Fruit fly (Drosophila melanogaster) whole organism, embryonic: ENCODE data around the gene ETHR.

Source experiments
- Atf3 ChIP-seq: fragments of 200-800 bp; sonication (Bioruptor generic); optimal IDR thresholded peaks from 3 replicates; lab custom pipeline; 2016; ENCODE audit warnings: missing biosample characterization, missing genetic modification characterization
- CG10267 ChIP-seq: fragments of 200-800 bp; sonication (Bioruptor generic); optimal IDR thresholded peaks from 2 replicates; lab custom pipeline; 2018; ENCODE audit warnings: missing biosample characterization, mild to moderate bottlenecking, missing genetic modification characterization, moderate library complexity
- CG10543 ChIP-seq: fragments of 200-800 bp; sonication (Bioruptor generic); optimal IDR thresholded peaks from 3 replicates; lab custom pipeline; 2017; ENCODE audit warnings: missing biosample characterization, mild to moderate bottlenecking, missing genetic modification characterization, moderate library complexity
- CG12299 ChIP-seq: fragments of 200-800 bp; sonication (Bioruptor generic); optimal IDR thresholded peaks from 2 replicates; lab custom pipeline; 2018; ENCODE audit warnings: missing biosample characterization, mild to moderate bottlenecking, missing genetic modification characterization
- CG1647 ChIP-seq: fragments of 200-800 bp; sonication (Bioruptor generic); optimal IDR thresholded peaks from 3 replicates; lab custom pipeline; 2016; ENCODE audit warnings: missing biosample characterization, missing genetic modification characterization
- CG17328 ChIP-seq: fragments of 200-800 bp; sonication (Bioruptor generic); IDR thresholded peaks from 2 replicates; pipeline ENCODE4 v1.3.6; 2022; ENCODE audit warnings: missing biosample characterization, missing genetic modification characterization
- CG17361 ChIP-seq: fragments of 200-800 bp; sonication (Bioruptor generic); IDR thresholded peaks from 3 replicates; pipeline ENCODE4 v1.3.6; 2022; ENCODE audit warnings: missing biosample characterization, missing genetic modification characterization
- CG17829 ChIP-seq: fragments of 200-800 bp; optimal IDR thresholded peaks from 2 replicates; lab custom pipeline; 2019; ENCODE audit warnings: missing biosample characterization, mild to moderate bottlenecking, missing genetic modification characterization, moderate library complexity
- CG18262 ChIP-seq: fragments of 200-800 bp; optimal IDR thresholded peaks from 3 replicates; lab custom pipeline; 2019; ENCODE audit warnings: missing biosample characterization, mild to moderate bottlenecking, missing genetic modification characterization, moderate library complexity
- CG2202 ChIP-seq: fragments of 200-800 bp; sonication (Bioruptor generic); optimal IDR thresholded peaks from 2 replicates; lab custom pipeline; 2018; ENCODE audit warnings: missing biosample characterization, mild to moderate bottlenecking, missing genetic modification characterization
- CG3065 ChIP-seq: fragments of 200-800 bp; sonication (Bioruptor generic); optimal IDR thresholded peaks from 2 replicates; lab custom pipeline; 2016; ENCODE audit warnings: missing biosample characterization, missing genetic modification characterization
- CG31224 ChIP-seq: fragments of 200-800 bp; sonication (Bioruptor generic); IDR thresholded peaks from 2 replicates; pipeline ENCODE4 v1.3.6; 2022; ENCODE audit warnings: missing biosample characterization, missing genetic modification characterization
- CG4282 ChIP-seq: fragments of 200-800 bp; sonication (Bioruptor generic); optimal IDR thresholded peaks from 2 replicates; lab custom pipeline; 2016; ENCODE audit warnings: missing biosample characterization, missing genetic modification characterization
- CG7963 ChIP-seq: fragments of 200-800 bp; sonication (Bioruptor generic); IDR thresholded peaks from 3 replicates; pipeline ENCODE4 v1.3.6; 2022; ENCODE audit warnings: missing biosample characterization, missing genetic modification characterization; ENCODE audit not compliant: partially characterized antibody
- CG8290 ChIP-seq, 3 experiments: fragments of 200-800 bp; sonication (Bioruptor generic); optimal IDR thresholded peaks; 2 replicates each; lab custom pipeline; 2016 to 2019; ENCODE audit warnings: missing biosample characterization in 3 of 3, missing genetic modification characterization in 3 of 3, mild to moderate bottlenecking in 2 of 3, moderate library complexity in 1 of 3
- CG8388 ChIP-seq: fragments of 200-800 bp; sonication (Bioruptor generic); optimal IDR thresholded peaks from 2 replicates; lab custom pipeline; 2019; ENCODE audit warnings: missing biosample characterization, mild to moderate bottlenecking, missing genetic modification characterization, moderate library complexity
- Camta ChIP-seq: fragments of 200-800 bp; sonication (Bioruptor generic); optimal IDR thresholded peaks from 2 replicates; lab custom pipeline; 2016; ENCODE audit warnings: missing biosample characterization, missing genetic modification characterization
- CrebB ChIP-seq: fragments of 200-800 bp; sonication (Bioruptor generic); optimal IDR thresholded peaks from 3 replicates; lab custom pipeline; 2018; ENCODE audit warnings: missing biosample characterization, mild to moderate bottlenecking, missing genetic modification characterization
- D ChIP-seq, 2 experiments: fragments of 200-800 bp in 1 of 2; fragments of >200 bp in 1 of 2; sonication (Bioruptor generic) in 1 of 2; optimal IDR thresholded peaks; 2 replicates in 1 of 2; 3 replicates in 1 of 2; lab custom pipeline; 2017; ENCODE audit warnings: mild to moderate bottlenecking in 1 of 2, missing biosample characterization in 1 of 2, missing genetic modification characterization in 1 of 2, missing genetic modification reagents in 1 of 2
- ERR ChIP-seq: fragments of 200-800 bp; sonication (Bioruptor generic); optimal IDR thresholded peaks from 2 replicates; lab custom pipeline; 2016; ENCODE audit warnings: missing biosample characterization, missing genetic modification characterization
- HLH3B ChIP-seq: fragments of 200-800 bp; sonication (Bioruptor generic); IDR thresholded peaks from 2 replicates; pipeline ENCODE4 v1.3.6; 2022; ENCODE audit warnings: missing biosample characterization, missing genetic modification characterization
- Hand ChIP-seq: fragments of 200-800 bp; sonication (Bioruptor generic); optimal IDR thresholded peaks from 2 replicates; lab custom pipeline; 2017; ENCODE audit warnings: mild to moderate bottlenecking, missing biosample characterization, missing genetic modification reagents, missing genetic modification characterization
- Hmx ChIP-seq: fragments of 200-800 bp; sonication (Bioruptor generic); optimal IDR thresholded peaks from 2 replicates; lab custom pipeline; 2016; ENCODE audit warnings: missing biosample characterization, missing genetic modification characterization
- Mad ChIP-seq: fragments of 200-800 bp; sonication (Bioruptor generic); optimal IDR thresholded peaks from 2 replicates; lab custom pipeline; 2016; ENCODE audit warnings: missing biosample characterization, missing genetic modification characterization
- Scr ChIP-seq: fragments of 200-800 bp; sonication (Bioruptor generic); IDR thresholded peaks from 2 replicates; pipeline ENCODE4 v1.3.6; 2022; ENCODE audit warnings: missing biosample characterization, missing genetic modification characterization; ENCODE audit not compliant: partially characterized antibody
- Taf1 ChIP-seq: fragments of 200-800 bp; sonication (Bioruptor generic); IDR thresholded peaks from 2 replicates; pipeline ENCODE4 v1.3.6; 2022; ENCODE audit warnings: missing biosample characterization, missing genetic modification characterization
- amos ChIP-seq: fragments of 200-800 bp; sonication (Bioruptor generic); IDR thresholded peaks from 2 replicates; pipeline ENCODE4 v1.3.6; 2022; ENCODE audit warnings: missing biosample characterization, missing genetic modification characterization; ENCODE audit not compliant: partially characterized antibody
- ash1 ChIP-seq: fragments of 200-800 bp; sonication (Bioruptor generic); optimal IDR thresholded peaks from 2 replicates; lab custom pipeline; 2018; ENCODE audit warnings: missing biosample characterization, mild to moderate bottlenecking, missing genetic modification characterization
- bigmax ChIP-seq: fragments of 200-800 bp; sonication (Bioruptor generic); optimal IDR thresholded peaks from 2 replicates; lab custom pipeline; 2018; ENCODE audit warnings: missing biosample characterization, mild to moderate bottlenecking, missing genetic modification characterization
- bowl ChIP-seq: fragments of 200-800 bp; sonication (Bioruptor generic); IDR thresholded peaks from 2 replicates; pipeline ENCODE4 v1.3.6; 2022; ENCODE audit warnings: missing biosample characterization, missing genetic modification characterization
- br ChIP-seq: fragments of >200 bp; optimal IDR thresholded peaks from 2 replicates; lab custom pipeline; 2017
- caup ChIP-seq: fragments of 200-800 bp; sonication (Bioruptor generic); optimal IDR thresholded peaks from 3 replicates; lab custom pipeline; 2017; ENCODE audit warnings: missing biosample characterization, mild to moderate bottlenecking, missing genetic modification characterization, moderate library complexity; ENCODE audit not compliant: severe bottlenecking
- chinmo ChIP-seq: fragments of 200-800 bp; sonication (Bioruptor generic); IDR thresholded peaks from 4 replicates; pipeline ENCODE4 v1.3.6; 2022; ENCODE audit warnings: missing biosample characterization, missing genetic modification characterization; ENCODE audit not compliant: partially characterized antibody
- chm ChIP-seq: fragments of 200-800 bp; sonication (Bioruptor generic); IDR thresholded peaks from 2 replicates; pipeline ENCODE4 v1.3.6; 2022; ENCODE audit warnings: missing biosample characterization, missing genetic modification characterization
- esg ChIP-seq: fragments of 200-800 bp; sonication (Bioruptor generic); conservative IDR thresholded peaks from 2 replicates; pipeline ENCODE4 v1.3.6; 2022; ENCODE audit warnings: missing biosample characterization, missing genetic modification characterization
- fru ChIP-seq: fragments of >200 bp; optimal IDR thresholded peaks from 2 replicates; lab custom pipeline; 2017
- maf-S ChIP-seq: fragments of 200-800 bp; sonication (Bioruptor generic); optimal IDR thresholded peaks from 2 replicates; lab custom pipeline; 2016; ENCODE audit warnings: missing biosample characterization, missing genetic modification characterization
- mam ChIP-seq: fragments of 200-800 bp; sonication (Bioruptor generic); optimal IDR thresholded peaks from 3 replicates; lab custom pipeline; 2016; ENCODE audit warnings: missing biosample characterization, missing genetic modification characterization
- mld ChIP-seq: fragments of 200-800 bp; sonication (Bioruptor generic); IDR thresholded peaks from 3 replicates; pipeline ENCODE4 v1.3.6; 2022; ENCODE audit warnings: missing biosample characterization, missing genetic modification characterization; ENCODE audit not compliant: partially characterized antibody
- pfk ChIP-seq: fragments of 200-800 bp; sonication (Bioruptor generic); optimal IDR thresholded peaks from 2 replicates; lab custom pipeline; 2018; ENCODE audit warnings: missing biosample characterization, mild to moderate bottlenecking, missing genetic modification characterization, moderate library complexity
- pnt ChIP-seq: fragments of 200-800 bp; sonication (Bioruptor generic); optimal IDR thresholded peaks from 3 replicates; lab custom pipeline; 2016; ENCODE audit warnings: missing biosample characterization, missing genetic modification characterization
- prd ChIP-seq, 3 experiments: fragments of >200 bp in 2 of 3; fragments of 200-800 bp in 1 of 3; sonication (Bioruptor generic) in 1 of 3; optimal IDR thresholded peaks in 2 of 3; IDR thresholded peaks in 1 of 3; 2 replicates in 2 of 3; 3 replicates in 1 of 3; pipeline versions ENCODE4 v1.3.6 to Lab custom; 2017 to 2022; ENCODE audit warnings: missing biosample characterization in 1 of 3, missing genetic modification characterization in 1 of 3
- ranshi ChIP-seq: fragments of 200-800 bp; sonication (Bioruptor generic); IDR thresholded peaks from 2 replicates; pipeline ENCODE4 v1.3.6; 2022; ENCODE audit warnings: missing biosample characterization, missing genetic modification characterization
- rib ChIP-seq: fragments of 200-800 bp; sonication (Bioruptor generic); IDR thresholded peaks from 2 replicates; pipeline ENCODE4 v1.3.6; 2022; ENCODE audit warnings: missing biosample characterization, missing genetic modification characterization
- ro ChIP-seq: fragments of 200-800 bp; sonication (Bioruptor generic); IDR thresholded peaks from 2 replicates; pipeline ENCODE4 v1.3.6; 2022; ENCODE audit warnings: missing biosample characterization, missing genetic modification characterization
- salm ChIP-seq: fragments of 200-800 bp; sonication (Bioruptor generic); optimal IDR thresholded peaks from 2 replicates; lab custom pipeline; 2018; ENCODE audit warnings: missing biosample characterization, mild to moderate bottlenecking, missing genetic modification characterization
- tll ChIP-seq, 2 experiments: fragments of 200-800 bp in 1 of 2; fragments of >200 bp in 1 of 2; sonication (Bioruptor generic) in 1 of 2; optimal IDR thresholded peaks; 2 replicates each; lab custom pipeline; 2017 to 2019; ENCODE audit warnings: missing biosample characterization in 2 of 2, missing genetic modification characterization in 2 of 2, mild to moderate bottlenecking in 1 of 2, moderate library complexity in 1 of 2
- z ChIP-seq: fragments of 200-800 bp; sonication (Bioruptor generic); IDR thresholded peaks from 3 replicates; pipeline ENCODE4 v1.3.6; 2022; ENCODE audit warnings: missing biosample characterization, missing genetic modification characterization

The ETHR gene

DNA sequence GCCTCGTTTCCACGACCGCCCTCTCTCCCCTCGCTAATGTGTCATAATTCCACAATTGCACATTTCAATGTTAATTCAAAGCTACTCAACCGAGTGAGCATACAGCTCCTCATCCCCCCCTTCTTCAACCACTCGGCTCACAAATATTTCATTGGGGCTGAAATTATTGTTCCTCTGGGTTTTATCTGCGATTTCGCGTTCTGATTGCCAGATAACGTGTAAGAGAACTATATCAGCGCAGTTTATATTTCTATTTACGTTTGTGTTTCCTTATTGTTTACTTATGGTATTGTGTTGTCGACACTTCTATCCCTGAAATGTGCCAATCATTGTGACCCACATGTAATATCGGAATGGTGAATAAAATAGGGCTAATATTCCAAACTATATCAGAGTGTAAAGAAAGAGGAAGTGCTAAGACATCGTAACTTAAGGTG is 40.0 kb upstream of the ETHR start (continued):
- no peak for TF ChIP-seq Scr (GFP tag; lab: Robert Waterston, UW)
- TF ChIP-seq br, result no peak
- no peak for TF ChIP-seq CG10267 (tag; lab: Kevin White, UChicago)
- no peak for TF ChIP-seq CrebB (tag; lab: Kevin White, UChicago)
- TF ChIP-seq mam, result no peak
- TF ChIP-seq Atf3 (GFP tag; lab: Kevin White, UChicago), result no peak
- TF ChIP-seq CG8290 (GFP tag; optimal IDR thresholded peaks at IDR 0.05; lab: Kevin White, UChicago), result no peak
- peak in 1 of 2 experiments; percentile 12 for TF ChIP-seq CG8290 (tag; optimal IDR thresholded peaks at IDR 0.05; lab: Kevin White, UChicago)
- no peak for TF ChIP-seq CG17361
- no peak for TF ChIP-seq CG1647 (GFP tag; lab: Kevin White, UChicago)
- no peak for TF ChIP-seq esg
- TF ChIP-seq caup (GFP tag; lab: Kevin White, UChicago), result peak; percentile 17
- TF ChIP-seq CG4282, result no peak
- no peak for TF ChIP-seq maf-S (GFP tag; lab: Kevin White, UChicago)
- no peak for TF ChIP-seq CG17328
- TF ChIP-seq amos (GFP tag; lab: Robert Waterston, UW), result no peak
- TF ChIP-seq bigmax, result no peak

DNA sequence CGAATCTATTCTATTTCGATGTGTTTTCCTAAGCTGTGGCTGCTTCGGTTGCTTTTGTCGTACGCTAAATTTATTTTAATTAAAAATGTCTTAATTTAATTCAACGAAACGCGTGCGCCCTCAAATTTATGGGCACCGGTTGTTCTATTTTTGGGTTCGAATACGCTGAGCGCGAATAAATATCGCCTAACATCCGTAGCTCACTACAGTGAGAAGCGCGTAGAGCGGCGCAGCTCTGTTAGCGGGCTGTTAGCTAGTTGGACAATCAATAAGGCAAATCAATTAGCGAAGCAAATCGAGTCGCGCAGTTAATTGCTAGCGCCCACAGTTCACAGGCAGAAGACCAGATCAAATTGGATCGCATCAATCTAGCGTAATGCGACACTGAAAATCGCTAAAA is 36.7 kb upstream of the ETHR start:
- TF ChIP-seq CG17829 (peak; percentile 97), ash1 (GFP tag; lab: Kevin White, UChicago) (no peak), Camta (GFP tag; lab: Kevin White, UChicago) (no peak), CG10543 (GFP tag; lab: Kevin White, UChicago) (peak; percentile 31)

DNA sequence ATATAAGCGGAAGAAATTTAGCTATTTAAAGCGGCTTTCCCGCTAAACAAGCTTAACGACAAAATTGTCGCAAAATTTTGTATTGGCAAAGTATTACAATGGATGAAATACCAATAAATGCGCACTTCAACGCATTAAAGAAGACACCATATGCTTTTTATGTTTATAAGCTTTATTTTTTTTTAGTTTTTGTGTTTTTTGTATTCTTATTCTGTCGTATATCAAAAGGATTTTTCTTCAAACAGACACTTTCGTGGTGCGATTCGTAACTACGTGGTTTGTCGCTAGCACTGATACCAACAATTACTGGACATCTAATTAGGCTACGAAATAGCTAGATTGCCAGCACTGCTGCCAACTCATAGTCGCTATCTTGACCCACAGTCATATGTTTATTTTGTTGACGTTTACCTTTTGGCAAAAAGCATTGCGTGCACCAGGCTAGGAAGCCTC is 32.1 kb upstream of the ETHR start, which contains the start of gene Ddrgk1:
Gene Ddrgk1, plus strand, starts transcription at position 387 of the 453 bp plus-strand sequence.
- no peak for TF ChIP-seq Hmx
- peak; percentile 13 for TF ChIP-seq pnt (GFP tag; lab: Kevin White, UChicago)
- TF ChIP-seq tll (GFP tag; optimal IDR thresholded peaks at IDR 0.05; lab: Kevin White, UChicago), result peak; percentile 67 to 72
- no peak for TF ChIP-seq ro (GFP tag; lab: Robert Waterston, UW)
- no peak for TF ChIP-seq rib
- no peak for TF ChIP-seq CG3065
- no peak for TF ChIP-seq Taf1
- no peak for TF ChIP-seq CG8388 (GFP tag; lab: Kevin White, UChicago)
- TF ChIP-seq CG12299 (tag; lab: Kevin White, UChicago), result no peak
- TF ChIP-seq mld, result no peak
- no peak for TF ChIP-seq pfk
- TF ChIP-seq z (GFP tag; lab: Robert Waterston, UW), result no peak
- no peak for TF ChIP-seq Hand (GFP tag; lab: Kevin White, UChicago)
- TF ChIP-seq CG7963 (GFP tag; lab: Robert Waterston, UW), result no peak
- TF ChIP-seq salm (tag; lab: Kevin White, UChicago), result no peak
- TF ChIP-seq CG2202 (tag; lab: Kevin White, UChicago), result no peak
- no peak for TF ChIP-seq ranshi (GFP tag; lab: Robert Waterston, UW)
- no peak for TF ChIP-seq CG17829
- no peak for TF ChIP-seq Mad (GFP tag; lab: Kevin White, UChicago)
- TF ChIP-seq fru (lab: Kevin White, UChicago), result no peak
- TF ChIP-seq chm (GFP tag; lab: Robert Waterston, UW), result no peak
- TF ChIP-seq bowl (GFP tag; lab: Robert Waterston, UW), result no peak
- TF ChIP-seq CG31224 (GFP tag; lab: Robert Waterston, UW), result no peak
- no peak for TF ChIP-seq D (optimal IDR thresholded peaks at IDR 0.05; lab: Kevin White, UChicago)
- no peak for TF ChIP-seq D (GFP tag; optimal IDR thresholded peaks at IDR 0.05; lab: Kevin White, UChicago)
- no peak for TF ChIP-seq ERR (GFP tag; lab: Kevin White, UChicago)
- no peak for TF ChIP-seq chinmo (GFP tag; lab: Robert Waterston, UW)
- no peak for TF ChIP-seq HLH3B (GFP tag; lab: Robert Waterston, UW)
- TF ChIP-seq prd (optimal IDR thresholded peaks at IDR 0.05; lab: Kevin White, UChicago), result no peak
- TF ChIP-seq prd (GFP tag; IDR thresholded peaks at IDR 0.05; lab: Robert Waterston, UW), result peak; percentile 56; the same call in 2 of the 3 replicates
- no peak for TF ChIP-seq CG10543 (GFP tag; lab: Kevin White, UChicago)
- peak; percentile 3 for TF ChIP-seq CG18262 (tag; lab: Kevin White, UChicago)
